Worm (Caenorhabditis elegans): Measurements from ENCODE around the gene ccdc-12.

- no peak for TF ChIP-seq him-1 (tag; optimal IDR thresholded peaks at IDR 0.05)
- TF ChIP-seq dao-5 (tag; optimal IDR thresholded peaks at IDR 0.05), result no peak
Observed at ce11 chrIV:2470114-2470513, 24.9 kb downstream of the ccdc-12 start, which contains the start of gene ilys-1.

Measured in whole organism, L4/young adult.